Fruit fly (Drosophila melanogaster) Kc167 (cell line): ENCODE results near the gene CG31207.
A peak's percentile ranks its signal among the peaks of the same experiment; 100 is the strongest.

Source experiments
- Sin3A ChIP-seq: fragments of >200 bp; optimal IDR thresholded peaks from 2 replicates; lab custom pipeline; 2018; ENCODE audit warnings: missing external identifiers
- h ChIP-seq: fragments of >200 bp; optimal IDR thresholded peaks from 3 replicates; lab custom pipeline; 2018; ENCODE audit warnings: missing external identifiers
- insv ChIP-seq: fragments of >200 bp; optimal IDR thresholded peaks from 3 replicates; lab custom pipeline; 2018; ENCODE audit warnings: missing external identifiers
- psq ChIP-seq: fragments of >200 bp; optimal IDR thresholded peaks from 2 replicates; lab custom pipeline; 2017; ENCODE audit warnings: missing external identifiers
- ttk ChIP-seq: sonication (Bioruptor generic); optimal IDR thresholded peaks from 2 replicates; lab custom pipeline; 2017; ENCODE audit warnings: missing external identifiers

dm6 chr3R:21064000-21064924, 17.4 kb upstream of the CG31207 start, which contains the start of gene Cortactin:
- TF ChIP-seq psq (lab: Kevin White, UChicago) (peak; percentile 96), insv (lab: Kevin White, UChicago) (no peak), Sin3A (lab: Kevin White, UChicago) (no peak), h (lab: Kevin White, UChicago) (no peak), ttk (lab: Kevin White, UChicago) (no peak)
